Worm (Caenorhabditis elegans) whole organism, L4 larva: ENCODE results near the gene W01C8.5.
A peak's percentile ranks its signal among the peaks of the same experiment; 100 is the strongest.

Experiments
- ctbp-1 ChIP-seq: fragments of 200-800 bp; sonication (Bioruptor generic); IDR thresholded peaks from 2 replicates; pipeline ENCODE4 v1.3.6; 2022; ENCODE audit warnings: missing genetic modification reagents, missing genetic modification characterization, missing compliant biosample characterization
- mxl-3 ChIP-seq: fragments of 200-800 bp; sonication (Bioruptor generic); optimal IDR thresholded peaks from 2 replicates; lab custom pipeline; 2018; ENCODE audit warnings: mild to moderate bottlenecking, missing genetic modification characterization, missing compliant biosample characterization
- php-3 ChIP-seq: fragments of 200-800 bp; sonication (Bioruptor generic); IDR thresholded peaks from 2 replicates; pipeline ENCODE4 v1.3.6; 2022; ENCODE audit warnings: missing genetic modification reagents, missing genetic modification characterization, missing compliant biosample characterization
- snpc-4 ChIP-seq: fragments of 150-350 bp; optimal IDR thresholded peaks from 2 replicates; lab custom pipeline; 2014; ENCODE audit warnings: missing biosample characterization, missing genetic modification characterization

DNA sequence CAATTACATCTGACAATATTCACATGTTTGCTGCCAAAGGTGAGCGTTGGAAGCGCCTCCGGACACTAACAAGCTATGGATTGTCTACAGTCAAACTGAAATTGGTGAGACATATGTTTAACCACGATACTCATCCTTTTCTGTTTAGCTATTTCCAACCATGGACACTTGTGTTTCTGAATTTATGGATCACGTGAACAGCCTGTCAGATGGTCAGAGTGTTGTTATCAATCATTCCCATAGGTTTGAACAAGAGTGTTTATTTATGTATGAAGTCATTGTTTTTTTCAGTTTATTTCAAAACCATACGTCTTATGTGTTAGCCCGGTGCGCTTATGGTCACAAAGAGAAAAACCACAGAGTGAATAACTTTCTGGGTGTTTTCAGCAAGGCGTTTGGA is 18.3 kb upstream of the W01C8.5 start:
- TF ChIP-seq snpc-4 (tag; lab: Kevin White, UChicago) (no peak), ctbp-1 (no peak), mxl-3 (GFP tag; lab: Kevin White, UChicago) (no peak), php-3 (peak; percentile 63; the same call in 1 of the 2 replicates)
